Fruit fly (Drosophila melanogaster) whole organism, embryonic: ENCODE data around the gene Tpr2.
A peak's percentile ranks its signal among the peaks of the same experiment; 100 is the strongest.

ENCODE experiments used
- CG10431 ChIP-seq: fragments of 200-800 bp; sonication (Bioruptor generic); optimal IDR thresholded peaks from 3 replicates; lab custom pipeline; 2018; ENCODE audit warnings: missing biosample characterization, mild to moderate bottlenecking, missing genetic modification characterization
- CG10543 ChIP-seq: fragments of 200-800 bp; sonication (Bioruptor generic); optimal IDR thresholded peaks from 3 replicates; lab custom pipeline; 2017; ENCODE audit warnings: missing biosample characterization, mild to moderate bottlenecking, missing genetic modification characterization, moderate library complexity
- CG10654 ChIP-seq: fragments of 200-800 bp; sonication (Bioruptor generic); optimal IDR thresholded peaks from 2 replicates; lab custom pipeline; 2016; ENCODE audit warnings: missing biosample characterization, missing genetic modification characterization
- CG11456 ChIP-seq: fragments of 200-800 bp; sonication (Bioruptor generic); IDR thresholded peaks from 3 replicates; pipeline ENCODE4 v1.3.6; 2022; ENCODE audit warnings: missing biosample characterization, missing genetic modification characterization
- CG12391 ChIP-seq: fragments of 200-800 bp; sonication (Bioruptor generic); optimal IDR thresholded peaks from 3 replicates; lab custom pipeline; 2018; ENCODE audit warnings: missing biosample characterization, mild to moderate bottlenecking, missing genetic modification characterization, moderate library complexity
- CG14050 ChIP-seq: fragments of 200-800 bp; sonication (Bioruptor generic); IDR thresholded peaks from 3 replicates; pipeline ENCODE4 v1.3.6; 2022; ENCODE audit warnings: missing biosample characterization, missing genetic modification characterization
- CG15696 ChIP-seq: fragments of 200-800 bp; sonication (Bioruptor generic); optimal IDR thresholded peaks from 2 replicates; lab custom pipeline; 2019; ENCODE audit warnings: missing biosample characterization, mild to moderate bottlenecking, missing genetic modification characterization, moderate library complexity
- CG31441 ChIP-seq: fragments of 200-800 bp; sonication (Bioruptor generic); IDR thresholded peaks from 2 replicates; pipeline ENCODE4 v1.3.6; 2022; ENCODE audit warnings: missing biosample characterization, missing genetic modification characterization
- CG3726 ChIP-seq: fragments of 200-800 bp; sonication (Bioruptor generic); IDR thresholded peaks from 3 replicates; pipeline ENCODE4, ENCODE4 v1.3.6; 2022; ENCODE audit warnings: missing biosample characterization, missing genetic modification characterization
- CG4854 ChIP-seq: fragments of 200-800 bp; sonication (Bioruptor generic); optimal IDR thresholded peaks from 2 replicates; lab custom pipeline; 2016; ENCODE audit warnings: missing biosample characterization, missing genetic modification characterization, inconsistent platforms
- CG6654 ChIP-seq: fragments of 200-800 bp; sonication (Bioruptor generic); optimal IDR thresholded peaks from 2 replicates; lab custom pipeline; 2017; ENCODE audit warnings: missing biosample characterization, mild to moderate bottlenecking, missing genetic modification characterization
- CG7372 ChIP-seq: fragments of 200-800 bp; sonication (Bioruptor generic); IDR thresholded peaks from 2 replicates; pipeline ENCODE4 v1.3.6; 2022; ENCODE audit warnings: missing biosample characterization, missing genetic modification characterization
- CG8924 ChIP-seq: fragments of 200-800 bp; optimal IDR thresholded peaks from 3 replicates; lab custom pipeline; 2019; ENCODE audit warnings: missing biosample characterization, mild to moderate bottlenecking, missing genetic modification characterization, moderate library complexity
- CG9817 ChIP-seq: fragments of 200-800 bp; sonication (Bioruptor generic); optimal IDR thresholded peaks from 2 replicates; lab custom pipeline; 2018; ENCODE audit warnings: missing biosample characterization, mild to moderate bottlenecking, missing genetic modification characterization, moderate library complexity
- CoRest ChIP-seq: fragments of 200-800 bp; sonication (Bioruptor generic); optimal IDR thresholded peaks from 3 replicates; lab custom pipeline; 2018; ENCODE audit warnings: missing biosample characterization, mild to moderate bottlenecking, missing genetic modification characterization, moderate library complexity
- D19A ChIP-seq: fragments of 200-800 bp; optimal IDR thresholded peaks from 3 replicates; lab custom pipeline; 2019; ENCODE audit warnings: missing biosample characterization, mild to moderate bottlenecking, missing genetic modification characterization, moderate library complexity
- Eip74EF ChIP-seq, 2 experiments: fragments of 200-800 bp in 1 of 2; fragments of >200 bp in 1 of 2; sonication (Bioruptor generic) in 1 of 2; optimal IDR thresholded peaks; 2 replicates each; lab custom pipeline; 2017 to 2019; ENCODE audit warnings: missing biosample characterization in 2 of 2, missing genetic modification characterization in 2 of 2, mild to moderate bottlenecking in 1 of 2, moderate library complexity in 1 of 2
- HmgZ ChIP-seq: fragments of 200-800 bp; sonication (Bioruptor generic); optimal IDR thresholded peaks from 2 replicates; lab custom pipeline; 2018; ENCODE audit warnings: missing biosample characterization, mild to moderate bottlenecking, missing genetic modification characterization
- Jarid2 ChIP-seq: fragments of 200-800 bp; sonication (Bioruptor generic); optimal IDR thresholded peaks from 3 replicates; lab custom pipeline; 2017; ENCODE audit warnings: mild to moderate bottlenecking, missing biosample characterization, missing genetic modification reagents, missing genetic modification characterization
- NfI ChIP-seq: fragments of 200-800 bp; sonication (Bioruptor generic); optimal IDR thresholded peaks from 3 replicates; lab custom pipeline; 2018; ENCODE audit warnings: missing biosample characterization, mild to moderate bottlenecking, missing genetic modification characterization, moderate library complexity
- Pdp1 ChIP-seq, 2 experiments: fragments of 200-800 bp; sonication (Bioruptor generic); optimal IDR thresholded peaks; 3 replicates each; lab custom pipeline; 2016; ENCODE audit warnings: missing biosample characterization in 2 of 2, missing genetic modification characterization in 2 of 2, mild to moderate bottlenecking in 1 of 2, moderate library complexity in 1 of 2
- Rfx ChIP-seq: fragments of 200-800 bp; sonication (Bioruptor generic); IDR thresholded peaks from 2 replicates; pipeline ENCODE4 v1.3.6; 2022; ENCODE audit warnings: missing biosample characterization, missing genetic modification characterization
- Scr ChIP-seq: fragments of 200-800 bp; sonication (Bioruptor generic); IDR thresholded peaks from 2 replicates; pipeline ENCODE4 v1.3.6; 2022; ENCODE audit warnings: missing biosample characterization, missing genetic modification characterization; ENCODE audit not compliant: partially characterized antibody
- Side ChIP-seq: fragments of 200-800 bp; sonication (Bioruptor generic); optimal IDR thresholded peaks from 2 replicates; lab custom pipeline; 2016; ENCODE audit warnings: missing biosample characterization, missing genetic modification characterization
- Stat92E ChIP-seq, 3 experiments: fragments of >200 bp in 2 of 3; fragments of 200-800 bp in 1 of 3; sonication (Bioruptor generic) in 1 of 3; optimal IDR thresholded peaks; 2 replicates each; lab custom pipeline; 2017 to 2019; ENCODE audit warnings: missing biosample characterization in 3 of 3, missing genetic modification characterization in 3 of 3, mild to moderate bottlenecking in 1 of 3, moderate library complexity in 1 of 3
- Xrp1 ChIP-seq: fragments of 200-800 bp; sonication (Bioruptor generic); IDR thresholded peaks from 2 replicates; pipeline ENCODE4 v1.3.6; 2022; ENCODE audit warnings: missing biosample characterization, missing genetic modification characterization
- bsh ChIP-seq, 2 experiments: fragments of 200-800 bp; sonication (Bioruptor generic); optimal IDR thresholded peaks; 2 replicates each; lab custom pipeline; 2017 to 2018; ENCODE audit warnings: mild to moderate bottlenecking in 2 of 2, missing biosample characterization in 2 of 2, missing genetic modification characterization in 2 of 2, moderate library complexity in 1 of 2
- cad ChIP-seq: fragments of >200 bp; optimal IDR thresholded peaks from 2 replicates; lab custom pipeline; 2017; ENCODE audit warnings: missing biosample characterization, missing genetic modification characterization
- cg ChIP-seq: fragments of 200-800 bp; sonication (Bioruptor generic); optimal IDR thresholded peaks from 3 replicates; lab custom pipeline; 2019; ENCODE audit warnings: missing biosample characterization, mild to moderate bottlenecking, missing genetic modification characterization, moderate library complexity
- croc ChIP-seq: fragments of 200-800 bp; sonication (Bioruptor generic); conservative IDR thresholded peaks from 3 replicates; pipeline ENCODE4 v1.3.6; 2022; ENCODE audit warnings: missing biosample characterization, missing genetic modification characterization
- ftz-f1 ChIP-seq: fragments of 200-800 bp; sonication (Bioruptor generic); optimal IDR thresholded peaks from 2 replicates; lab custom pipeline; 2016; ENCODE audit warnings: missing biosample characterization, missing genetic modification characterization
- fu2 ChIP-seq: fragments of 200-800 bp; sonication (Bioruptor generic); optimal IDR thresholded peaks from 2 replicates; lab custom pipeline; 2016; ENCODE audit warnings: missing biosample characterization, missing genetic modification characterization
- ham ChIP-seq: fragments of 200-800 bp; sonication (Bioruptor generic); IDR thresholded peaks from 2 replicates; pipeline ENCODE4 v1.3.6; 2022; ENCODE audit warnings: missing biosample characterization, missing genetic modification characterization
- hbn ChIP-seq: fragments of 200-800 bp; sonication (Bioruptor generic); IDR thresholded peaks from 2 replicates; pipeline ENCODE4 v1.3.6; 2022; ENCODE audit warnings: missing biosample characterization, missing genetic modification characterization; ENCODE audit not compliant: partially characterized antibody
- lola ChIP-seq, 3 experiments: fragments of >200 bp in 2 of 3; fragments of 200-800 bp in 1 of 3; sonication (Bioruptor generic) in 1 of 3; optimal IDR thresholded peaks; 2 replicates each; lab custom pipeline; 2017 to 2019; ENCODE audit warnings: missing biosample characterization in 3 of 3, missing genetic modification characterization in 3 of 3, mild to moderate bottlenecking in 1 of 3, moderate library complexity in 1 of 3
- mam ChIP-seq: fragments of 200-800 bp; sonication (Bioruptor generic); optimal IDR thresholded peaks from 3 replicates; lab custom pipeline; 2016; ENCODE audit warnings: missing biosample characterization, missing genetic modification characterization
- mirr ChIP-seq: fragments of 200-800 bp; sonication (Bioruptor generic); optimal IDR thresholded peaks from 3 replicates; lab custom pipeline; 2018; ENCODE audit warnings: missing biosample characterization, mild to moderate bottlenecking, missing genetic modification characterization
- nerfin-1 ChIP-seq: fragments of 200-800 bp; sonication (Bioruptor generic); optimal IDR thresholded peaks from 3 replicates; lab custom pipeline; 2019; ENCODE audit warnings: missing biosample characterization, mild to moderate bottlenecking, missing genetic modification characterization, moderate library complexity
- pum ChIP-seq: fragments of 200-800 bp; sonication (Bioruptor generic); optimal IDR thresholded peaks from 2 replicates; lab custom pipeline; 2016; ENCODE audit warnings: missing biosample characterization, missing genetic modification characterization
- sc ChIP-seq, 3 experiments: fragments of >200 bp in 2 of 3; fragments of 200-800 bp in 1 of 3; sonication (Bioruptor generic) in 1 of 3; optimal IDR thresholded peaks; 2 replicates in 2 of 3; 3 replicates in 1 of 3; lab custom pipeline; 2017; ENCODE audit warnings: mild to moderate bottlenecking in 1 of 3, missing biosample characterization in 1 of 3, missing genetic modification characterization in 1 of 3, missing genetic modification reagents in 1 of 3
- sd ChIP-seq: fragments of 200-800 bp; sonication (Bioruptor generic); optimal IDR thresholded peaks from 3 replicates; lab custom pipeline; 2018; ENCODE audit warnings: missing biosample characterization, mild to moderate bottlenecking, missing genetic modification characterization, moderate library complexity
- sna ChIP-seq: fragments of 200-800 bp; sonication (Bioruptor generic); IDR thresholded peaks from 2 replicates; pipeline ENCODE4 v1.3.6; 2022; ENCODE audit warnings: missing biosample characterization, missing genetic modification characterization; ENCODE audit not compliant: partially characterized antibody
- twi ChIP-seq: fragments of 200-800 bp; optimal IDR thresholded peaks from 2 replicates; lab custom pipeline; 2019; ENCODE audit warnings: missing biosample characterization, mild to moderate bottlenecking, missing genetic modification characterization, moderate library complexity
- usp ChIP-seq: fragments of >200 bp; optimal IDR thresholded peaks from 2 replicates; lab custom pipeline; 2017; ENCODE audit warnings: missing biosample characterization, missing genetic modification characterization
- vvl ChIP-seq: fragments of 200-800 bp; sonication (Bioruptor generic); IDR thresholded peaks from 2 replicates; pipeline ENCODE4 v1.3.6; 2022; ENCODE audit warnings: missing biosample characterization, missing genetic modification characterization

Gene Tpr2

DNA sequence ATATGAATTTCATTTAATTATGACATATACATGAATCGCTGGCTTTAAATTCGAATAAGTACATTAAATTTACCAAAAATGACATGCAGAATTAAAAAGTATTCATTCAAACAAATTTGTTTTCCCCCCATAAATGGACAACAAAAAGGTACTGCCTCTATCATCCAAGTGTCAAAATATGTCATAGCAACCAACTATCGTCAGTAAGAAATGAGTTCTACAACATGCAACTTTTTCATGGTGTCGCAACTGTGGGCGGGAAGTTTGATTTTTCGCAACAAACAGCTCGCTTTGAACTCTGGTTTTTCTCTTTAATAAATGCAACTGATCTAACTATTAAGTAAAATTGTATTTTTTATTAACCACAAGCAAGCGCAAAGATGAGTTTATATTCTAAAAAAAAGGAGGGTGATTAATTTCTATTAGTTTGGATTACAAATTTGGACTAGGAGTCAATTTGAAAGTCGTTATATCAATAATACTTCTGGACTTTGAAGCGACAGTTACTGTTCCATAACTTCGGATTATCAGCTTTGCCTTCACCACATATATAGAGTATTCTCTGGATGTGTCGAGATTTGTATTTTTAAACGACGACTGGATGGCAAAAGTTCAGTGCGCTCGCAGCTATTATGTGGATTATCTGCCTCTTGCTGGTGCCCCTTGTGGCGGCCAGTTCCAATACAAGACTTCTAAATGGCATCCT, 3.6 kb upstream of the Tpr2 start, which contains the start of gene Nepl8 (continued):
- TF ChIP-seq Eip74EF (GFP tag; optimal IDR thresholded peaks at IDR 0.05; lab: Kevin White, UChicago) (no peak), CG4854 (GFP tag; lab: Kevin White, UChicago) (peak; percentile 33), NfI (peak; percentile 37), Pdp1 (GFP tag; optimal IDR thresholded peaks at IDR 0.05; lab: Kevin White, UChicago) (peak; percentile 1 to 25), CG15696 (tag; lab: Kevin White, UChicago) (peak; percentile 30), sd (tag; lab: Kevin White, UChicago) (no peak), D19A (no peak), CG10431 (GFP tag; lab: Kevin White, UChicago) (no peak), croc (no peak), nerfin-1 (tag; lab: Kevin White, UChicago) (no peak), pum (GFP tag; lab: Kevin White, UChicago) (peak; percentile 45), CG9817 (peak; percentile 56), mam (GFP tag; lab: Kevin White, UChicago) (peak; percentile 49), CG7372 (GFP tag; lab: Robert Waterston, UW) (no peak), Side (GFP tag; lab: Kevin White, UChicago) (peak; percentile 31), HmgZ (tag; lab: Kevin White, UChicago) (peak; percentile 83), Rfx (GFP tag; lab: Robert Waterston, UW) (peak; percentile 69), CG10654 (GFP tag; lab: Kevin White, UChicago) (peak; percentile 13)

- TF ChIP-seq Stat92E (GFP tag; optimal IDR thresholded peaks at IDR 0.05; lab: Kevin White, UChicago): peak in 1 of 3 experiments; percentile 17
- TF ChIP-seq Jarid2 (GFP tag; lab: Kevin White, UChicago): peak; percentile 20
- peak; percentile 81 for TF ChIP-seq cad (GFP tag; lab: Kevin White, UChicago)
- TF ChIP-seq CG3726 (GFP tag; lab: Robert Waterston, UW): no peak
- no peak for TF ChIP-seq CG31441 (GFP tag; lab: Robert Waterston, UW)
- TF ChIP-seq vvl (GFP tag; lab: Robert Waterston, UW): no peak
- TF ChIP-seq twi (tag; lab: Kevin White, UChicago): no peak
- TF ChIP-seq sna: no peak
- TF ChIP-seq hbn (GFP tag; lab: Robert Waterston, UW): no peak
- TF ChIP-seq CG11456 (GFP tag; lab: Robert Waterston, UW): no peak
- TF ChIP-seq ham (GFP tag; lab: Robert Waterston, UW): no peak
- TF ChIP-seq usp (GFP tag; lab: Kevin White, UChicago): no peak
- peak; percentile 22 for TF ChIP-seq ftz-f1 (GFP tag; lab: Kevin White, UChicago)
- TF ChIP-seq CG8924: no peak
- no peak for TF ChIP-seq Scr (GFP tag; lab: Robert Waterston, UW)
- peak; percentile 52 for TF ChIP-seq cg (GFP tag; lab: Kevin White, UChicago)
- no peak for TF ChIP-seq CoRest (tag; lab: Kevin White, UChicago)
- TF ChIP-seq CG12391 (tag; lab: Kevin White, UChicago): no peak
- TF ChIP-seq Eip74EF (GFP tag; optimal IDR thresholded peaks at IDR 0.05; lab: Kevin White, UChicago): no peak
- no peak for TF ChIP-seq sc (optimal IDR thresholded peaks at IDR 0.05; lab: Kevin White, UChicago)
- no peak for TF ChIP-seq sc (GFP tag; optimal IDR thresholded peaks at IDR 0.05; lab: Kevin White, UChicago)
- peak; percentile 8 for TF ChIP-seq mirr (GFP tag; lab: Kevin White, UChicago)
- no peak for TF ChIP-seq fu2 (GFP tag; lab: Kevin White, UChicago)
- TF ChIP-seq Xrp1 (GFP tag; lab: Robert Waterston, UW): no peak
- peak in 1 of 2 experiments; percentile 3 for TF ChIP-seq bsh (GFP tag; optimal IDR thresholded peaks at IDR 0.05; lab: Kevin White, UChicago)
- peak; percentile 19 for TF ChIP-seq CG10543 (GFP tag; lab: Kevin White, UChicago)
- TF ChIP-seq CG14050 (GFP tag; lab: Robert Waterston, UW): no peak
- TF ChIP-seq CG6654 (GFP tag; lab: Kevin White, UChicago): peak; percentile 98
- TF ChIP-seq lola (GFP tag; optimal IDR thresholded peaks at IDR 0.05; lab: Kevin White, UChicago): peak in 1 of 3 experiments; percentile 32
These were observed 644 bp downstream of the Tpr2 start for dm6 chr2L:16491752-16492616.
